Worm (Caenorhabditis elegans): ENCODE results near the gene ZC443.1.

ce11 chrV:12803274-12803673, 6.6 kb downstream of the ZC443.1 start, which contains the start of gene srbc-45:
- TF ChIP-seq dao-5 (tag; optimal IDR thresholded peaks at IDR 0.05) (no peak), him-1 (tag; optimal IDR thresholded peaks at IDR 0.05) (no peak), W03F9.2 (tag; optimal IDR thresholded peaks at IDR 0.05) (no peak)
